Worm (Caenorhabditis elegans): ENCODE data around the gene hpo-6.

ce11 chrIV:1555021-1555720 lies 6.8 kb upstream of the hpo-6 start, which contains the start of gene C34H4.1:
- no peak for TF ChIP-seq nhr-237 (tag; optimal IDR thresholded peaks at IDR 0.05)
- no peak for TF ChIP-seq ztf-11 (tag; optimal IDR thresholded peaks at IDR 0.05)
- TF ChIP-seq elt-3 (tag; optimal IDR thresholded peaks at IDR 0.05): no peak
- TF ChIP-seq unc-130 (tag; optimal IDR thresholded peaks at IDR 0.05): no peak
- TF ChIP-seq lir-3 (tag; optimal IDR thresholded peaks at IDR 0.05; ENCODE audit: poor library complexity): no peak
- TF ChIP-seq dpl-1 (GFP tag; optimal IDR thresholded peaks at IDR 0.05): no peak

Measured in whole organism, L1 larva.